Worm (Caenorhabditis elegans) whole organism, L1 larva: Measurements from ENCODE around the gene F44D12.6.
"Not testable (repeated sequence)": the region's sequence is repeated elsewhere in the genome, so short reads cannot be mapped to it uniquely, and the experiment has no call there.

ENCODE experiments used
- C16A3.4 ChIP-seq: fragments of 150-350 bp; optimal IDR thresholded peaks from 2 replicates; lab custom pipeline; 2014; ENCODE audit warnings: missing biosample characterization, missing genetic modification characterization
- C34B4.2 ChIP-seq: sonication (generic microtip); optimal IDR thresholded peaks from 2 replicates; lab custom pipeline; 2017; ENCODE audit warnings: mild to moderate bottlenecking, missing genetic modification characterization, missing compliant biosample characterization
- aly-2 ChIP-seq: fragments of 150-350 bp; optimal IDR thresholded peaks from 2 replicates; lab custom pipeline; 2014; ENCODE audit warnings: missing biosample characterization, missing genetic modification characterization
- blmp-1 ChIP-seq: fragments of 150-350 bp; optimal IDR thresholded peaks from 2 replicates; lab custom pipeline; 2014; ENCODE audit warnings: missing biosample characterization, missing genetic modification characterization
- ceh-82 ChIP-seq, 3 experiments: fragments of 150-350 bp in 1 of 3; sonication (generic microtip) in 2 of 3; optimal IDR thresholded peaks; 2 replicates each; lab custom pipeline; 2014 to 2017; ENCODE audit warnings: missing biosample characterization in 3 of 3, missing genetic modification characterization in 3 of 3
- ceh-88 ChIP-seq: fragments of 200-800 bp; sonication (Bioruptor generic); IDR thresholded peaks from 2 replicates; pipeline ENCODE4 v1.3.6; 2022; ENCODE audit warnings: missing genetic modification characterization, missing compliant biosample characterization
- efl-1 ChIP-seq, 4 experiments: fragments of 150-350 bp; optimal IDR thresholded peaks in 3 of 4; peaks in 1 of 4; 1 replicate in 1 of 4; 2 replicates in 3 of 4; lab custom pipeline; 2014; ENCODE audit warnings: missing biosample characterization in 2 of 4, missing genetic modification characterization in 2 of 4, missing genetic modification reagents in 2 of 4
- efl-3 ChIP-seq: fragments of 200-800 bp; sonication (Bioruptor generic); optimal IDR thresholded peaks from 2 replicates; lab custom pipeline; 2018; ENCODE audit warnings: mild to moderate bottlenecking, missing genetic modification characterization, missing compliant biosample characterization
- elt-2 ChIP-seq: sonication (generic microtip); optimal IDR thresholded peaks from 2 replicates; lab custom pipeline; 2016; ENCODE audit warnings: missing genetic modification characterization, mild to moderate bottlenecking, inconsistent platforms, missing compliant biosample characterization, missing genetic modification reagents
- elt-3 ChIP-seq, 6 experiments: fragments of 150-350 bp in 1 of 6; sonication (generic microtip); optimal IDR thresholded peaks; 2 replicates each; lab custom pipeline; 2017 to 2018; ENCODE audit warnings: missing biosample characterization in 6 of 6, missing genetic modification characterization in 6 of 6, inconsistent platforms in 1 of 6
- fkh-8 ChIP-seq: sonication (generic microtip); optimal IDR thresholded peaks from 2 replicates; lab custom pipeline; 2016; ENCODE audit warnings: mild to moderate bottlenecking, missing genetic modification characterization, missing compliant biosample characterization
- fos-1 ChIP-seq: fragments of 150-350 bp; optimal IDR thresholded peaks from 2 replicates; lab custom pipeline; 2014; ENCODE audit warnings: missing biosample characterization, missing genetic modification characterization
- hlh-17 ChIP-seq: fragments of 200-800 bp; sonication (Bioruptor generic); optimal IDR thresholded peaks from 2 replicates; lab custom pipeline; 2018; ENCODE audit warnings: missing genetic modification characterization, mild to moderate bottlenecking, missing compliant biosample characterization, moderate library complexity, borderline replicate concordance
- hlh-4 ChIP-seq: sonication (generic microtip); optimal IDR thresholded peaks from 2 replicates; lab custom pipeline; 2016; ENCODE audit warnings: mild to moderate bottlenecking, missing genetic modification characterization, missing compliant biosample characterization
- irx-1 ChIP-seq: sonication (generic microtip); optimal IDR thresholded peaks from 2 replicates; lab custom pipeline; 2016; ENCODE audit warnings: missing genetic modification characterization, missing compliant biosample characterization
- isw-1 ChIP-seq: fragments of 200-800 bp; sonication (Bioruptor generic); IDR thresholded peaks from 2 replicates; pipeline ENCODE4 v1.3.6; 2022; ENCODE audit warnings: missing genetic modification characterization, missing compliant biosample characterization
- lin-13 ChIP-seq: fragments of 150-350 bp; optimal IDR thresholded peaks from 2 replicates; lab custom pipeline; 2014; ENCODE audit warnings: missing biosample characterization, missing genetic modification reagents, missing genetic modification characterization
- lir-3 ChIP-seq: sonication (generic microtip); optimal IDR thresholded peaks from 2 replicates; lab custom pipeline; 2016; ENCODE audit warnings: mild to moderate bottlenecking, missing genetic modification characterization, moderate library complexity, missing compliant biosample characterization; ENCODE audit not compliant: poor library complexity
- nhr-12 ChIP-seq: sonication (generic microtip); optimal IDR thresholded peaks from 2 replicates; lab custom pipeline; 2017; ENCODE audit warnings: missing biosample characterization, missing genetic modification characterization
- nhr-19 ChIP-seq: fragments of 200-800 bp; sonication (Bioruptor generic); conservative IDR thresholded peaks from 2 replicates; pipeline ENCODE4 v1.3.6; 2022; ENCODE audit warnings: missing genetic modification characterization, missing compliant biosample characterization
- nhr-237 ChIP-seq: fragments of 150-350 bp; optimal IDR thresholded peaks from 2 replicates; lab custom pipeline; 2014; ENCODE audit warnings: missing biosample characterization, missing genetic modification characterization
- nhr-47 ChIP-seq: sonication (generic microtip); optimal IDR thresholded peaks from 2 replicates; lab custom pipeline; 2016; ENCODE audit warnings: mild to moderate bottlenecking, missing genetic modification characterization, moderate library complexity, missing compliant biosample characterization
- nhr-71 ChIP-seq: sonication (generic microtip); optimal IDR thresholded peaks from 2 replicates; lab custom pipeline; 2016; ENCODE audit warnings: mild to moderate bottlenecking, missing genetic modification characterization, moderate library complexity, missing compliant biosample characterization
- nhr-76 ChIP-seq: sonication (generic microtip); optimal IDR thresholded peaks from 2 replicates; lab custom pipeline; 2017; ENCODE audit warnings: missing biosample characterization, missing genetic modification characterization
- nhr-77 ChIP-seq: fragments of 150-350 bp; optimal IDR thresholded peaks from 2 replicates; lab custom pipeline; 2014; ENCODE audit warnings: missing biosample characterization, missing genetic modification characterization
- nhr-84 ChIP-seq: sonication (generic microtip); optimal IDR thresholded peaks from 2 replicates; lab custom pipeline; 2017; ENCODE audit warnings: missing biosample characterization, missing genetic modification characterization
- nhr-85 ChIP-seq: sonication (generic microtip); peaks from one replicate; lab custom pipeline; 2016; ENCODE audit warnings: missing genetic modification characterization, inconsistent platforms, missing compliant biosample characterization
- pax-3 ChIP-seq: fragments of 200-800 bp; sonication (Bioruptor generic); optimal IDR thresholded peaks from 2 replicates; lab custom pipeline; 2018; ENCODE audit warnings: mild to moderate bottlenecking, missing genetic modification characterization, moderate library complexity, missing compliant biosample characterization
- pqm-1 ChIP-seq: sonication (generic microtip); optimal IDR thresholded peaks from 3 replicates; lab custom pipeline; 2017; ENCODE audit warnings: missing biosample characterization, missing genetic modification characterization
- skn-1 ChIP-seq: fragments of 150-350 bp; optimal IDR thresholded peaks from 2 replicates; lab custom pipeline; 2014; ENCODE audit warnings: missing biosample characterization, missing genetic modification characterization
- snpc-4 ChIP-seq: fragments of 150-350 bp; optimal IDR thresholded peaks from 2 replicates; lab custom pipeline; 2014; ENCODE audit warnings: missing biosample characterization, missing genetic modification characterization
- sox-4 ChIP-seq: sonication (generic microtip); optimal IDR thresholded peaks from 2 replicates; lab custom pipeline; 2016; ENCODE audit warnings: missing genetic modification characterization, missing compliant biosample characterization
- sup-37 ChIP-seq: fragments of 200-800 bp; sonication (Bioruptor generic); optimal IDR thresholded peaks from 2 replicates; lab custom pipeline; 2018; ENCODE audit warnings: mild to moderate bottlenecking, missing genetic modification characterization, missing compliant biosample characterization
- tbx-2 ChIP-seq: sonication (generic microtip); optimal IDR thresholded peaks from 2 replicates; lab custom pipeline; 2016; ENCODE audit warnings: missing genetic modification characterization, missing compliant biosample characterization
- unc-30 ChIP-seq: sonication (generic microtip); optimal IDR thresholded peaks from 2 replicates; lab custom pipeline; 2017; ENCODE audit warnings: missing biosample characterization, missing genetic modification characterization
- unc-86 ChIP-seq: sonication (generic microtip); optimal IDR thresholded peaks from 2 replicates; lab custom pipeline; 2016; ENCODE audit warnings: missing genetic modification characterization, missing compliant biosample characterization
- unc-98 ChIP-seq: fragments of 200-800 bp; sonication (Bioruptor generic); IDR thresholded peaks from 2 replicates; pipeline ENCODE4 v1.3.6; 2022; ENCODE audit warnings: missing genetic modification characterization, missing compliant biosample characterization
- ztf-4 ChIP-seq: fragments of 150-350 bp; optimal IDR thresholded peaks from 2 replicates; lab custom pipeline; 2014; ENCODE audit warnings: missing biosample characterization, missing genetic modification characterization

Gene F44D12.6

DNA sequence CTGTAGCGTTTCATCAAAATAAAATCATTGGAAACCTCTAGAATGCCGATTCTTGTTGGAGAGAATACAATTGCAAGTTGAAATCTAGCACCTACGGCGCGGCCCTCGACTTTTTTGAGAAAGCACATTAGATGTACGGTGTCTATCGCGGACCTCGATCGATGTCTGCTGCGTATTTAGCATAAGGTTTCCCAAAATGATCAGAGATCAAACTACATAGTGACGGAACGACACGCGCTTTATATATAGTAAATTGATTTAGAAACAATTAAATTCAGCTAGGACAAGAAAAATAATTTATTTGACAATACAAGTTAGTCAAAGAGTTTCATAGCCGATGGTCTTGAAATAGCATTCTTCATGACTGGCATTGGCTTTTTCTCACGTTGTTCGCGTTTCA is 7.0 kb upstream of the F44D12.6 start:
- TF ChIP-seq nhr-237 (tag; lab: Kevin White, UChicago) (no peak), aly-2 (tag; lab: Kevin White, UChicago) (no peak)

DNA sequence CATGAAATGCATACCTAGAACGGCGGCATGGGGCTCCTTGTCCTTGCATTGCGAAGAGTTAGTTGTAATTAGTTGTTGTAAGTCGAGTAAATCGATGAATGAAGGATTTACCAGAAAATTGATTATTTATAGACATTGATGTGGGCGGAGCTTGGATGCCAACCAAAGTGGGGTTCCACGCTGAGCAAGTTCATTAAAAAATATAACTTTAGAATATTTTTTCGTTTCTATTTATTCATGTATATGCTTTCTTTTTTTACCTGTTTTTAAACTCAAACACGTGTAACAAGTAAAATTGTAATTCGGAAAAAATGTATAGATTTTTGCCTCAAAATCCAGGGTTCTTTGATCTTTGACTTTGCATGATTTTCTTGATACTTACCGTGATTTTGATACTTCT is 5.6 kb upstream of the F44D12.6 start, which contains the start of gene gipc-2:
gipc-2 (minus strand) TSS at position 101 of the 400 bp plus-strand sequence.
- TF ChIP-seq nhr-84 (tag; lab: Kevin White, UChicago): no peak
- TF ChIP-seq blmp-1 (tag; lab: Kevin White, UChicago): no peak
- no peak for TF ChIP-seq isw-1 (GFP tag; lab: Robert Waterston, UW)
- TF ChIP-seq snpc-4: no peak
- no peak for TF ChIP-seq pqm-1
- TF ChIP-seq fkh-8 (tag; lab: Kevin White, UChicago): no peak
- no peak for TF ChIP-seq elt-3 (tag; optimal IDR thresholded peaks at IDR 0.05; lab: Kevin White, UChicago)
- TF ChIP-seq elt-2 (tag; lab: Kevin White, UChicago): no peak
- TF ChIP-seq nhr-12 (tag; lab: Kevin White, UChicago): no peak
- TF ChIP-seq pax-3 (tag; lab: Kevin White, UChicago): no peak
- no peak for TF ChIP-seq nhr-76 (tag; lab: Kevin White, UChicago)
- no peak for TF ChIP-seq ceh-82 (tag; optimal IDR thresholded peaks at IDR 0.05; lab: Kevin White, UChicago)
- TF ChIP-seq nhr-47 (tag; lab: Kevin White, UChicago): no peak
- no peak for TF ChIP-seq hlh-4 (tag; lab: Kevin White, UChicago)
- TF ChIP-seq C34B4.2: no peak
- TF ChIP-seq irx-1: no peak
- no peak for TF ChIP-seq C16A3.4 (tag; lab: Kevin White, UChicago)
- no peak for TF ChIP-seq tbx-2 (tag; lab: Kevin White, UChicago)
- no peak for TF ChIP-seq nhr-71 (tag; lab: Kevin White, UChicago)
- TF ChIP-seq, all 84 proteins: peak for 0

DNA sequence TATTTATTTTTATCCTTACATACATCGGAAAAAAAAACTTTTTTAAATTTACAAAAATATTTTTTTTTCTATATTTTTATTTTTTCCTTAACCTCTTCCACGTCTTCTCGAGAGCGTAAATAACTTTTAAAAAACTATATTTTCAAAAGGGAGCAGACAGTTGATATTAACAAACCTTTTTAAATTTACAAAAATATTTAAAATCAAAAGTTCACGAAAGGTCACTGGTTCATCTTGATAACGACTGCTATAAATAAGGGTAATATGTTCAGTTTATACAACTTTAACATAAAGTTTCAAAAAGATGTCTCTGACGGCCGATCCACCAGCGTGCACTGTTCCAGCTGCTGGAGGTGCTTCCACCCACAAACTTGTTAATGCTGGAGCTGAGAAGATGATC is 4.4 kb upstream of the F44D12.6 start, which contains the start of the genes F44D12.16 and msd-2:
F44D12.16 (plus strand) TSS at position 301 of the 400 bp plus-strand sequence.
msd-2 (plus strand) TSS at position 305 of the 400 bp plus-strand sequence.
- TF ChIP-seq nhr-71 (tag; lab: Kevin White, UChicago); lin-13 (GFP tag; lab: Kevin White, UChicago); sox-4: not testable (repeated sequence)

ce11 chrIV:10036966-10037365 is 3.8 kb downstream of the F44D12.6 start, which contains the start of gene F44D12.10:
TSS of gene F44D12.10 (minus strand) at chrIV:10037066.
- TF ChIP-seq irx-1 (no peak), nhr-77 (tag; lab: Kevin White, UChicago) (no peak)

ce11 chrIV:10040803-10041202 is 7.7 kb downstream of the F44D12.6 start, which contains the start of gene dhs-31:
TSS of gene dhs-31 (minus strand) at chrIV:10040903.
- TF ChIP-seq fos-1: no peak
- no peak for TF ChIP-seq ceh-88 (GFP tag; lab: Robert Waterston, UW)
- TF ChIP-seq sup-37 (GFP tag; lab: Kevin White, UChicago): no peak
- no peak for TF ChIP-seq nhr-19 (GFP tag; lab: Robert Waterston, UW)
- no peak for TF ChIP-seq fkh-8 (tag; lab: Kevin White, UChicago)
- peak; percentile 42 for TF ChIP-seq blmp-1 (tag; lab: Kevin White, UChicago)
- TF ChIP-seq nhr-12 (tag; lab: Kevin White, UChicago): no peak
- no peak for TF ChIP-seq C34B4.2
- no peak for TF ChIP-seq efl-1 (optimal IDR thresholded peaks at IDR 0.05; lab: Kevin White, UChicago)
- no peak for TF ChIP-seq efl-1 (GFP tag; optimal IDR thresholded peaks at IDR 0.05 in 1 of 2; lab: Kevin White, UChicago)
- peak in 1 of 6 experiments; percentile 11 for TF ChIP-seq elt-3 (tag; optimal IDR thresholded peaks at IDR 0.05; lab: Kevin White, UChicago)
- peak; percentile 22 for TF ChIP-seq nhr-85
- TF ChIP-seq ztf-4: no peak

- no peak for TF ChIP-seq blmp-1 (tag; lab: Kevin White, UChicago)
- no peak for TF ChIP-seq unc-86 (tag; lab: Kevin White, UChicago)
- no peak for TF ChIP-seq nhr-47 (tag; lab: Kevin White, UChicago)
- no peak for TF ChIP-seq skn-1 (tag; lab: Kevin White, UChicago)
- TF ChIP-seq lir-3: no peak
- TF ChIP-seq unc-30 (tag; lab: Kevin White, UChicago): no peak
- TF ChIP-seq efl-1 (optimal IDR thresholded peaks at IDR 0.05; lab: Kevin White, UChicago): no peak
- TF ChIP-seq efl-1 (GFP tag; optimal IDR thresholded peaks at IDR 0.05 in 1 of 2; lab: Kevin White, UChicago): no peak
- no peak for TF ChIP-seq efl-3 (GFP tag; lab: Kevin White, UChicago)
- TF ChIP-seq unc-98: no peak
- TF ChIP-seq sup-37 (GFP tag; lab: Kevin White, UChicago): no peak
- TF ChIP-seq hlh-17 (GFP tag; lab: Kevin White, UChicago): no peak
- no peak for TF ChIP-seq lin-13 (GFP tag; lab: Kevin White, UChicago)
Measured at ce11 chrIV:10042881-10043280, 9.7 kb downstream of the F44D12.6 start, which contains the start of gene frk-1. TSS of gene frk-1 (plus strand) at chrIV:10043181.
